3 fruit fly cellular contexts compared by ENCODE assay signal in genomic region chr3L:6797395-6798006, dm6.
TF ChIP-seq lines count a peak whose summit lies in the region.

No protein-coding gene starts in this region.

- no peak for TF ChIP-seq CTCF in whole organism, embryonic (GFP tag; optimal IDR thresholded peaks at IDR 0.05; lab: Kevin White, UChicago)

TF ChIP-seq in whole organism, embryonic, 481 proteins besides CTCF, POLR2A, EP300 and RAD21 (continues in another document):
- no peak for TF ChIP-seq CG6654 (GFP tag; optimal IDR thresholded peaks at IDR 0.05; lab: Kevin White, UChicago)
- TF ChIP-seq CG4328 (GFP tag; optimal IDR thresholded peaks at IDR 0.05; lab: Kevin White, UChicago): peak; percentile 4
- no peak for TF ChIP-seq ap (GFP tag; IDR thresholded peaks at IDR 0.05; lab: Robert Waterston, UW)
- no peak for TF ChIP-seq Dref (GFP tag; IDR thresholded peaks at IDR 0.05; lab: Robert Waterston, UW)
- no peak for TF ChIP-seq CG16863 (GFP tag; optimal IDR thresholded peaks at IDR 0.05; lab: Kevin White, UChicago)
- peak; percentile 60; the same call in 1 of the 3 replicates for TF ChIP-seq CG2199 (GFP tag; IDR thresholded peaks at IDR 0.05; lab: Robert Waterston, UW)
- no peak for TF ChIP-seq sqz (GFP tag; optimal IDR thresholded peaks at IDR 0.05; lab: Kevin White, UChicago)
- TF ChIP-seq Lhr (GFP tag; optimal IDR thresholded peaks at IDR 0.05; lab: Kevin White, UChicago): no peak
- no peak for TF ChIP-seq zfh1 (GFP tag; IDR thresholded peaks at IDR 0.05; lab: Robert Waterston, UW)
- TF ChIP-seq CG17186 (GFP tag; optimal IDR thresholded peaks at IDR 0.05; lab: Kevin White, UChicago): no peak
- peak; percentile 61 for TF ChIP-seq CG18262 (tag; optimal IDR thresholded peaks at IDR 0.05; lab: Kevin White, UChicago)
- TF ChIP-seq CG18476 (GFP tag; optimal IDR thresholded peaks at IDR 0.05; lab: Kevin White, UChicago): no peak
- TF ChIP-seq grau (tag; optimal IDR thresholded peaks at IDR 0.05; lab: Kevin White, UChicago): peak; percentile 50
- no peak for TF ChIP-seq Fer3 (tag; optimal IDR thresholded peaks at IDR 0.05; lab: Kevin White, UChicago)
- no peak for TF ChIP-seq wek (GFP tag; optimal IDR thresholded peaks at IDR 0.05; lab: Kevin White, UChicago)
- no peak for TF ChIP-seq CG11456 (GFP tag; IDR thresholded peaks at IDR 0.05; lab: Robert Waterston, UW)
- no peak for TF ChIP-seq crol (GFP tag; IDR thresholded peaks at IDR 0.05; lab: Robert Waterston, UW)
- TF ChIP-seq CG6854 (GFP tag; optimal IDR thresholded peaks at IDR 0.05; lab: Kevin White, UChicago): no peak
- TF ChIP-seq Dll (GFP tag; IDR thresholded peaks at IDR 0.05; lab: Robert Waterston, UW; ENCODE audit: partially characterized antibody): no peak
- TF ChIP-seq Jarid2 (GFP tag; optimal IDR thresholded peaks at IDR 0.05; lab: Kevin White, UChicago): peak; percentile 21
- no peak for TF ChIP-seq Ada2b (GFP tag; IDR thresholded peaks at IDR 0.05; lab: Robert Waterston, UW)
- peak; percentile 50 for TF ChIP-seq CG12391 (tag; optimal IDR thresholded peaks at IDR 0.05; lab: Kevin White, UChicago)
- no peak for TF ChIP-seq CG5180 (GFP tag; optimal IDR thresholded peaks at IDR 0.05; lab: Kevin White, UChicago)
- no peak for TF ChIP-seq BEAF-32 (GFP tag; optimal IDR thresholded peaks at IDR 0.05; lab: Kevin White, UChicago)
- no peak for TF ChIP-seq CG32767 (GFP tag; IDR thresholded peaks at IDR 0.05; lab: Robert Waterston, UW)
- TF ChIP-seq D19A (tag; optimal IDR thresholded peaks at IDR 0.05; lab: Kevin White, UChicago): peak; percentile 25
- no peak for TF ChIP-seq CG9609 (GFP tag; optimal IDR thresholded peaks at IDR 0.05; lab: Kevin White, UChicago)
- no peak for TF ChIP-seq Sry-β (GFP tag; optimal IDR thresholded peaks at IDR 0.05; lab: Kevin White, UChicago)
- TF ChIP-seq fru (optimal IDR thresholded peaks at IDR 0.05; lab: Kevin White, UChicago): no peak
- TF ChIP-seq Hr3 (GFP tag; optimal IDR thresholded peaks at IDR 0.05; lab: Kevin White, UChicago): peak; percentile 2
- TF ChIP-seq ranshi (GFP tag; IDR thresholded peaks at IDR 0.05; lab: Robert Waterston, UW): peak; percentile 43; the same call in 1 of the 2 replicates
- no peak for TF ChIP-seq bowl (GFP tag; IDR thresholded peaks at IDR 0.05; lab: Robert Waterston, UW)

TF ChIP-seq in whole organism, prepupa, 60 proteins besides CTCF, POLR2A, EP300 and RAD21 (continues in another document):
- no peak for TF ChIP-seq Blimp-1 (GFP tag; optimal IDR thresholded peaks at IDR 0.05; lab: Kevin White, UChicago)
- no peak for TF ChIP-seq CG1621 (tag; optimal IDR thresholded peaks at IDR 0.05; lab: Kevin White, UChicago)
- TF ChIP-seq CG6808 (GFP tag; optimal IDR thresholded peaks at IDR 0.05; lab: Kevin White, UChicago): no peak
- no peak for TF ChIP-seq CG8119 (GFP tag; IDR thresholded peaks at IDR 0.05; lab: Robert Waterston, UW)
- TF ChIP-seq CG9139 (GFP tag; optimal IDR thresholded peaks at IDR 0.05; lab: Kevin White, UChicago): no peak
- TF ChIP-seq CG34406 (GFP tag; optimal IDR thresholded peaks at IDR 0.05; lab: Kevin White, UChicago): no peak
- peak; percentile 51 for TF ChIP-seq CG32006 (GFP tag; optimal IDR thresholded peaks at IDR 0.05; lab: Kevin White, UChicago)
- no peak for TF ChIP-seq dsx (GFP tag; optimal IDR thresholded peaks at IDR 0.05; lab: Kevin White, UChicago; ENCODE audit: poor library complexity, severe bottlenecking)
- TF ChIP-seq Gug (GFP tag; IDR thresholded peaks at IDR 0.05; lab: Robert Waterston, UW): peak; percentile 8; the same call in 1 of the 2 replicates
- no peak for TF ChIP-seq CG6276 (GFP tag; optimal IDR thresholded peaks at IDR 0.05; lab: Kevin White, UChicago)
- peak; percentile 30 for TF ChIP-seq CG10631 (GFP tag; optimal IDR thresholded peaks at IDR 0.05; lab: Kevin White, UChicago)
- TF ChIP-seq Eip78C (GFP tag; lab: Kevin White, UChicago): peak; percentile 43
- TF ChIP-seq Hr38 (GFP tag; optimal IDR thresholded peaks at IDR 0.05; lab: Kevin White, UChicago): no peak
- no peak for TF ChIP-seq CG6163 (GFP tag; IDR thresholded peaks at IDR 0.05; lab: Robert Waterston, UW)
- TF ChIP-seq CG31627 (GFP tag; optimal IDR thresholded peaks at IDR 0.05; lab: Kevin White, UChicago): no peak
- TF ChIP-seq CG8632 (GFP tag; optimal IDR thresholded peaks at IDR 0.05; lab: Kevin White, UChicago): no peak
- TF ChIP-seq CG7368 (GFP tag; optimal IDR thresholded peaks at IDR 0.05; lab: Kevin White, UChicago): no peak
- TF ChIP-seq CG6792 (GFP tag; optimal IDR thresholded peaks at IDR 0.05; lab: Kevin White, UChicago): no peak
- TF ChIP-seq ss (GFP tag; optimal IDR thresholded peaks at IDR 0.05; lab: Kevin White, UChicago): no peak
- no peak for TF ChIP-seq CG8319 (GFP tag; optimal IDR thresholded peaks at IDR 0.05; lab: Kevin White, UChicago)
- no peak for TF ChIP-seq pdm3 (GFP tag; optimal IDR thresholded peaks at IDR 0.05; lab: Kevin White, UChicago)
- no peak for TF ChIP-seq Ets21C (GFP tag; optimal IDR thresholded peaks at IDR 0.05; lab: Kevin White, UChicago)
- TF ChIP-seq CG11762 (GFP tag; optimal IDR thresholded peaks at IDR 0.05; lab: Kevin White, UChicago; ENCODE audit: insufficient read depth): no peak
- TF ChIP-seq CG3032 (tag; optimal IDR thresholded peaks at IDR 0.05; lab: Kevin White, UChicago): peak; percentile 2
- TF ChIP-seq net (GFP tag; optimal IDR thresholded peaks at IDR 0.05; lab: Kevin White, UChicago): no peak
- no peak for TF ChIP-seq Hr4 (GFP tag; optimal IDR thresholded peaks at IDR 0.05; lab: Kevin White, UChicago)
- TF ChIP-seq Sox15 (GFP tag; optimal IDR thresholded peaks at IDR 0.05; lab: Kevin White, UChicago): no peak
- TF ChIP-seq achi (GFP tag; optimal IDR thresholded peaks at IDR 0.05; lab: Kevin White, UChicago): no peak
- no peak for TF ChIP-seq Ets96B (tag; optimal IDR thresholded peaks at IDR 0.05; lab: Kevin White, UChicago)
- TF ChIP-seq CG6854 (GFP tag; optimal IDR thresholded peaks at IDR 0.05; lab: Kevin White, UChicago): no peak
- TF ChIP-seq vri (GFP tag; optimal IDR thresholded peaks at IDR 0.05; lab: Kevin White, UChicago): no peak
- TF ChIP-seq CG3919 (GFP tag; optimal IDR thresholded peaks at IDR 0.05; lab: Kevin White, UChicago): no peak
- TF ChIP-seq Smox (GFP tag; optimal IDR thresholded peaks at IDR 0.05; lab: Kevin White, UChicago): no peak
- TF ChIP-seq CG15336 (GFP tag; IDR thresholded peaks at IDR 0.05; lab: Robert Waterston, UW): no peak

TF ChIP-seq in whole organism, pupa, 21 proteins besides CTCF, POLR2A, EP300 and RAD21:
- no peak for TF ChIP-seq fd96Ca (GFP tag; IDR thresholded peaks at IDR 0.05; lab: Robert Waterston, UW)
- TF ChIP-seq Ets98B (GFP tag; IDR thresholded peaks at IDR 0.05; lab: Robert Waterston, UW): no peak
- TF ChIP-seq CG10348 (GFP tag; IDR thresholded peaks at IDR 0.05; lab: Robert Waterston, UW): no peak
- TF ChIP-seq CG15710 (tag; optimal IDR thresholded peaks at IDR 0.05; lab: Kevin White, UChicago): peak; percentile 32
- TF ChIP-seq CG8159 (tag; optimal IDR thresholded peaks at IDR 0.05; lab: Kevin White, UChicago): peak; percentile 32
- TF ChIP-seq CG14655 (GFP tag; optimal IDR thresholded peaks at IDR 0.05; lab: Kevin White, UChicago): peak; percentile 40
- TF ChIP-seq rn (GFP tag; IDR thresholded peaks at IDR 0.05; lab: Robert Waterston, UW): no peak
- no peak for TF ChIP-seq CG13204 (GFP tag; optimal IDR thresholded peaks at IDR 0.05; lab: Kevin White, UChicago)
- TF ChIP-seq CG4496 (GFP tag; IDR thresholded peaks at IDR 0.05; lab: Robert Waterston, UW): peak; percentile 40; the same call in 1 of the 3 replicates
- no peak for TF ChIP-seq CG8301 (tag; optimal IDR thresholded peaks at IDR 0.05; lab: Kevin White, UChicago)

Comparison
In these comparisons a context has a peak if more than half of its experiments do, and no peak if none do; other contexts are left out.
1. Of the 7 proteins assayed by ChIP-seq in both whole organism, embryonic and whole organism, prepupa: peak only in whole organism, embryonic: Blimp-1 and Sox102F; only in whole organism, prepupa: Gug; in both: none; in neither: 4.